Worm (Caenorhabditis elegans) whole organism, L3 larva: Measurements from ENCODE around the gene pus-1.
A peak's percentile ranks its signal among the peaks of the same experiment; 100 is the strongest.

Experiments used
- R02D3.7 ChIP-seq: fragments of 150-350 bp; optimal IDR thresholded peaks from 2 replicates; lab custom pipeline; 2014; ENCODE audit warnings: missing biosample characterization, missing genetic modification characterization
- ZK546.5 ChIP-seq: sonication (generic microtip); optimal IDR thresholded peaks from 2 replicates; lab custom pipeline; 2017; ENCODE audit warnings: missing biosample characterization, missing genetic modification characterization
- aly-2 ChIP-seq: fragments of 150-350 bp; optimal IDR thresholded peaks from 2 replicates; lab custom pipeline; 2014; ENCODE audit warnings: missing biosample characterization, missing genetic modification characterization
- ama-1 ChIP-seq: fragments of 150-350 bp; optimal IDR thresholded peaks from 2 replicates; lab custom pipeline; 2018
- ceh-16 ChIP-seq: sonication (generic microtip); optimal IDR thresholded peaks from 2 replicates; lab custom pipeline; 2017; ENCODE audit warnings: missing biosample characterization, missing genetic modification characterization
- ceh-28 ChIP-seq: fragments of 150-350 bp; optimal IDR thresholded peaks from 2 replicates; lab custom pipeline; 2014; ENCODE audit warnings: missing biosample characterization, missing genetic modification reagents, missing genetic modification characterization
- ceh-82 ChIP-seq: fragments of 150-350 bp; optimal IDR thresholded peaks from 2 replicates; lab custom pipeline; 2014; ENCODE audit warnings: missing biosample characterization, missing genetic modification characterization
- ceh-9 ChIP-seq: sonication (generic microtip); optimal IDR thresholded peaks from 2 replicates; lab custom pipeline; 2018; ENCODE audit warnings: missing biosample characterization, missing genetic modification characterization
- daf-12 ChIP-seq: fragments of 150-350 bp; optimal IDR thresholded peaks from 2 replicates; lab custom pipeline; 2014; ENCODE audit warnings: missing biosample characterization, missing genetic modification reagents, missing genetic modification characterization
- egl-27 ChIP-seq: sonication (generic microtip); optimal IDR thresholded peaks from 4 replicates; lab custom pipeline; 2017; ENCODE audit warnings: missing biosample characterization, missing genetic modification reagents, missing genetic modification characterization
- egl-5 ChIP-seq: fragments of 150-350 bp; optimal IDR thresholded peaks from 2 replicates; lab custom pipeline; 2017; ENCODE audit warnings: missing biosample characterization, missing genetic modification reagents, missing genetic modification characterization, inconsistent platforms
- elt-1 ChIP-seq: fragments of 150-350 bp; optimal IDR thresholded peaks from 2 replicates; lab custom pipeline; 2014; ENCODE audit warnings: missing biosample characterization, missing genetic modification characterization
- elt-2 ChIP-seq: sonication (generic microtip); optimal IDR thresholded peaks from 2 replicates; lab custom pipeline; 2016; ENCODE audit warnings: missing genetic modification reagents, mild to moderate bottlenecking, missing genetic modification characterization, missing compliant biosample characterization
- elt-3 ChIP-seq, 3 experiments: fragments of 150-350 bp in 1 of 3; sonication (generic microtip) in 2 of 3; optimal IDR thresholded peaks; 2 replicates in 2 of 3; 4 replicates in 1 of 3; lab custom pipeline; 2014 to 2017; ENCODE audit warnings: missing biosample characterization in 3 of 3, missing genetic modification characterization in 3 of 3
- eor-1 ChIP-seq, 2 experiments: fragments of 150-350 bp; optimal IDR thresholded peaks; 2 replicates each; lab custom pipeline; 2014 to 2018; ENCODE audit warnings: missing biosample characterization in 2 of 2, missing genetic modification characterization in 2 of 2
- fkh-10 ChIP-seq: sonication (generic microtip); optimal IDR thresholded peaks from 2 replicates; lab custom pipeline; 2017; ENCODE audit warnings: missing biosample characterization, missing genetic modification reagents, missing genetic modification characterization
- fkh-2 ChIP-seq: fragments of 150-350 bp; optimal IDR thresholded peaks from 2 replicates; lab custom pipeline; 2014; ENCODE audit warnings: missing biosample characterization, missing genetic modification reagents, missing genetic modification characterization
- fos-1 ChIP-seq: fragments of 150-350 bp; optimal IDR thresholded peaks from 2 replicates; lab custom pipeline; 2014; ENCODE audit warnings: missing biosample characterization, missing genetic modification characterization
- hmg-11 ChIP-seq: sonication (generic microtip); optimal IDR thresholded peaks from 2 replicates; lab custom pipeline; 2016; ENCODE audit warnings: missing genetic modification characterization, missing compliant biosample characterization
- jun-1 ChIP-seq: fragments of 150-350 bp; optimal IDR thresholded peaks from 2 replicates; lab custom pipeline; 2014; ENCODE audit warnings: missing biosample characterization, missing genetic modification reagents, missing genetic modification characterization
- lin-15B ChIP-seq: fragments of 150-350 bp; optimal IDR thresholded peaks from 2 replicates; lab custom pipeline; 2014; ENCODE audit warnings: missing biosample characterization, missing genetic modification characterization
- lin-39 ChIP-seq: fragments of 150-350 bp; optimal IDR thresholded peaks from 2 replicates; lab custom pipeline; 2018; ENCODE audit warnings: missing biosample characterization, missing genetic modification reagents, missing genetic modification characterization
- lsy-12 ChIP-seq: sonication (generic microtip); optimal IDR thresholded peaks from 2 replicates; lab custom pipeline; 2016; ENCODE audit warnings: mild to moderate bottlenecking, missing genetic modification characterization, missing compliant biosample characterization
- mdl-1 ChIP-seq: fragments of 150-350 bp; optimal IDR thresholded peaks from 2 replicates; lab custom pipeline; 2014; ENCODE audit warnings: missing biosample characterization, missing genetic modification characterization
- mml-1 ChIP-seq: fragments of 150-350 bp; sonication (generic microtip); optimal IDR thresholded peaks from 3 replicates; lab custom pipeline; 2014; ENCODE audit warnings: missing biosample characterization, missing genetic modification characterization
- nfya-1 ChIP-seq: sonication (generic microtip); optimal IDR thresholded peaks from 2 replicates; lab custom pipeline; 2017; ENCODE audit warnings: missing genetic modification characterization, mild to moderate bottlenecking, missing compliant biosample characterization, antibody characterized with exemption, moderate library complexity; ENCODE audit not compliant: insufficient read depth
- nhr-11 ChIP-seq: fragments of 150-350 bp; optimal IDR thresholded peaks from 2 replicates; lab custom pipeline; 2014; ENCODE audit warnings: missing biosample characterization, missing genetic modification characterization
- nhr-12 ChIP-seq: fragments of 150-350 bp; optimal IDR thresholded peaks from 2 replicates; lab custom pipeline; 2014; ENCODE audit warnings: missing biosample characterization, missing genetic modification characterization
- nhr-23 ChIP-seq: fragments of 150-350 bp; optimal IDR thresholded peaks from 2 replicates; lab custom pipeline; 2014; ENCODE audit warnings: missing biosample characterization, missing genetic modification reagents, missing genetic modification characterization
- nhr-237 ChIP-seq: fragments of 150-350 bp; optimal IDR thresholded peaks from 2 replicates; lab custom pipeline; 2014; ENCODE audit warnings: missing biosample characterization, missing genetic modification characterization
- nhr-25 ChIP-seq: sonication (generic microtip); optimal IDR thresholded peaks from 2 replicates; lab custom pipeline; 2017; ENCODE audit warnings: missing biosample characterization, missing genetic modification characterization
- nhr-28 ChIP-seq: fragments of 150-350 bp; optimal IDR thresholded peaks from 2 replicates; lab custom pipeline; 2014; ENCODE audit warnings: missing biosample characterization, missing genetic modification characterization
- nhr-43 ChIP-seq: sonication (generic microtip); optimal IDR thresholded peaks from 2 replicates; lab custom pipeline; 2016; ENCODE audit warnings: mild to moderate bottlenecking, missing genetic modification characterization, missing compliant biosample characterization; ENCODE audit not compliant: poor library complexity, severe bottlenecking
- nhr-67 ChIP-seq: fragments of 150-350 bp; optimal IDR thresholded peaks from 2 replicates; lab custom pipeline; 2014; ENCODE audit warnings: missing biosample characterization, missing genetic modification characterization
- nhr-76 ChIP-seq: fragments of 150-350 bp; sonication (generic microtip); optimal IDR thresholded peaks from 5 replicates; lab custom pipeline; 2014; ENCODE audit warnings: missing biosample characterization, missing genetic modification characterization
- nhr-77 ChIP-seq: fragments of 150-350 bp; optimal IDR thresholded peaks from 2 replicates; lab custom pipeline; 2014; ENCODE audit warnings: missing biosample characterization, missing genetic modification characterization
- pha-4 ChIP-seq: fragments of 150-350 bp; optimal IDR thresholded peaks from 2 replicates; lab custom pipeline; 2014; ENCODE audit warnings: missing biosample characterization, missing genetic modification reagents, missing genetic modification characterization
- pqm-1 ChIP-seq: fragments of 150-350 bp; optimal IDR thresholded peaks from 2 replicates; lab custom pipeline; 2017; ENCODE audit warnings: missing biosample characterization, missing genetic modification characterization, inconsistent platforms
- sea-2 ChIP-seq: fragments of 150-350 bp; sonication (generic microtip); optimal IDR thresholded peaks from 4 replicates; lab custom pipeline; 2014; ENCODE audit warnings: missing biosample characterization, missing genetic modification reagents, missing genetic modification characterization
- skn-1 ChIP-seq: fragments of 150-350 bp; optimal IDR thresholded peaks from 2 replicates; lab custom pipeline; 2014; ENCODE audit warnings: missing biosample characterization, missing genetic modification characterization
- snpc-4 ChIP-seq: fragments of 150-350 bp; optimal IDR thresholded peaks from 2 replicates; lab custom pipeline; 2014; ENCODE audit warnings: missing biosample characterization, missing genetic modification characterization
- tbx-2 ChIP-seq: sonication (generic microtip); optimal IDR thresholded peaks from 2 replicates; lab custom pipeline; 2016; ENCODE audit warnings: mild to moderate bottlenecking, missing genetic modification characterization, missing compliant biosample characterization
- unc-39 ChIP-seq: sonication (generic microtip); optimal IDR thresholded peaks from 4 replicates; lab custom pipeline; 2017; ENCODE audit warnings: missing biosample characterization, missing genetic modification characterization
- unc-62 ChIP-seq: fragments of 150-350 bp; sonication (generic microtip); optimal IDR thresholded peaks from 4 replicates; lab custom pipeline; 2014; ENCODE audit warnings: missing biosample characterization, missing genetic modification reagents, missing genetic modification characterization
- zag-1 ChIP-seq: fragments of 150-350 bp; optimal IDR thresholded peaks from 2 replicates; lab custom pipeline; 2014; ENCODE audit warnings: missing biosample characterization, missing genetic modification characterization
- ztf-11 ChIP-seq: fragments of 150-350 bp; optimal IDR thresholded peaks from 2 replicates; lab custom pipeline; 2014; ENCODE audit warnings: missing biosample characterization, missing genetic modification characterization
- ztf-4 ChIP-seq: fragments of 150-350 bp; optimal IDR thresholded peaks from 2 replicates; lab custom pipeline; 2014; ENCODE audit warnings: missing biosample characterization, missing genetic modification characterization

The pus-1 gene

ce11 chrV:16794828-16795354, at the start of gene pus-1, which contains the start of gene ctps-1:
pus-1 (minus strand) TSS chrV:16794952.
ctps-1 (plus strand) TSS chrV:16794878.
- TF ChIP-seq eor-1 (tag; optimal IDR thresholded peaks at IDR 0.05; lab: Kevin White, UChicago) (no peak), daf-12 (no peak), sea-2 (GFP tag; lab: Kevin White, UChicago) (no peak), nhr-67 (no peak), pqm-1 (tag; lab: Kevin White, UChicago) (no peak), ZK546.5 (tag; lab: Kevin White, UChicago) (no peak), nhr-11 (no peak), nhr-12 (no peak), nhr-43 (tag; lab: Kevin White, UChicago) (no peak), nhr-237 (tag; lab: Kevin White, UChicago) (no peak), R02D3.7 (tag; lab: Kevin White, UChicago) (peak; percentile 2), tbx-2 (no peak), ztf-4 (tag; lab: Kevin White, UChicago) (no peak), nhr-28 (tag; lab: Kevin White, UChicago) (no peak), mml-1 (no peak), nfya-1 (peak; percentile 87), aly-2 (tag; lab: Kevin White, UChicago) (no peak), lsy-12 (tag; lab: Kevin White, UChicago) (peak; percentile 15), nhr-23 (tag; lab: Kevin White, UChicago) (peak; percentile 78), ceh-9 (tag; lab: Kevin White, UChicago) (no peak), egl-27 (tag; lab: Kevin White, UChicago) (no peak), skn-1 (tag; lab: Kevin White, UChicago) (no peak), unc-39 (tag; lab: Kevin White, UChicago) (no peak), nhr-76 (tag; lab: Kevin White, UChicago) (no peak), ceh-16 (tag; lab: Kevin White, UChicago) (no peak), mdl-1 (no peak), pha-4 (tag; lab: Kevin White, UChicago) (peak; percentile 80), jun-1 (tag; lab: Kevin White, UChicago) (peak; percentile 30), fkh-10 (GFP tag; lab: Kevin White, UChicago) (peak; percentile 47), zag-1 (tag; lab: Kevin White, UChicago) (no peak), hmg-11 (tag; lab: Kevin White, UChicago) (peak; percentile 48), nhr-25 (tag; lab: Kevin White, UChicago) (peak; percentile 37), nhr-77 (tag; lab: Kevin White, UChicago) (no peak), egl-5 (tag; lab: Kevin White, UChicago) (no peak), ama-1 (lab: Kevin White, UChicago) (peak; percentile 30), elt-3 (tag; optimal IDR thresholded peaks at IDR 0.05; lab: Kevin White, UChicago) (no peak), lin-15B (peak; percentile 54), ceh-82 (tag; lab: Kevin White, UChicago) (no peak), ztf-11 (no peak), elt-1 (no peak), fkh-2 (tag; lab: Kevin White, UChicago) (no peak), elt-2 (tag; lab: Kevin White, UChicago) (peak; percentile 28), lin-39 (tag; lab: Kevin White, UChicago) (no peak), snpc-4 (tag; lab: Kevin White, UChicago) (peak; percentile 92), fos-1 (tag; lab: Kevin White, UChicago) (no peak), unc-62 (GFP tag; lab: Kevin White, UChicago) (no peak), ceh-28 (tag; lab: Kevin White, UChicago) (no peak)
